Worm (Caenorhabditis elegans) whole organism, early embryonic: ENCODE results near the gene K11H12.11.
A peak's percentile ranks its signal among the peaks of the same experiment; 100 is the strongest.

Source experiments
- ama-1 ChIP-seq: fragments of 150-350 bp; optimal IDR thresholded peaks from 2 replicates; lab custom pipeline; 2014
- hmbx-1 ChIP-seq: sonication (generic microtip); optimal IDR thresholded peaks from 2 replicates; lab custom pipeline; 2016; ENCODE audit warnings: mild to moderate bottlenecking, missing genetic modification characterization, missing compliant biosample characterization
- hmg-4 ChIP-seq: fragments of 200-800 bp; sonication (Bioruptor generic); optimal IDR thresholded peaks from 2 replicates; lab custom pipeline; 2018; ENCODE audit warnings: mild to moderate bottlenecking, missing genetic modification characterization, missing compliant biosample characterization

DNA sequence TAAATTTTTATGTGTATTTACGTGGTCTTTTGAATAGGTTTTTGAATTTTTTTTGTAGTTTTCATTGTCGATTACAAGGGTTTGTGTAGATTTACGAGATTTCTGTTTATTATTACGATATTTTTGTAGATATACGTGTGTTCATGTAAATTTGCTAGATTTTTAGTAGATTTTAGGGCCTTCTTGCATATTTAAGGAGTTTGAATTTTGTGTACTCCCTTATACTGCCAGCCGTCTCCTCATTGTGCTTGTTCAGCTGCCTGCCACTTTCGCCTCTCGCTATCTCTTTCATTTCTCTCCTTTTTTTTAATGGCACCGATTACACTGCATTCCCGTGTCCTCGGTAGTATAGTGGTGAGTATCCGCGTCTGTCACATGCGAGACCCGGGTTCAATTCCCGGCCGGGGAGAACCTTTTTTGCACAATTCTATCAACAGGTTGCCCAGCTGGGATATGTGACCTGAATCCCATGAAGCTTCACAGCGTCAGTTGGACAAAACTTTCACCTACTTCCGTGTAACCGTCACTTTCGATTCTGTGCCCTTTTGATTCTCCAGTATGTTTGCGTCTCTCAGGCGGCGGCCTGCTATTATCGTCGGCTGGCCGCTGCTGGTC is 12.5 kb upstream of the K11H12.11 start:
- TF ChIP-seq hmbx-1 (peak; percentile 41), hmg-4 (GFP tag; lab: Kevin White, UChicago) (peak; percentile 93), ama-1 (no peak)
